Worm (Caenorhabditis elegans) whole organism, young adult: Measurements from ENCODE around the gene srw-26.

Source experiments
- C06A6.2 ChIP-seq: fragments of 200-800 bp; sonication (Bioruptor generic); conservative IDR thresholded peaks from 2 replicates; pipeline ENCODE4 v1.3.6; 2022; ENCODE audit warnings: missing genetic modification characterization, missing compliant biosample characterization
- F10E7.11 ChIP-seq: sonication (generic microtip); optimal IDR thresholded peaks from 2 replicates; lab custom pipeline; 2017; ENCODE audit warnings: mild to moderate bottlenecking, missing genetic modification characterization, moderate library complexity, missing compliant biosample characterization
- F57A8.1 ChIP-seq: fragments of 200-800 bp; sonication (Bioruptor generic); optimal IDR thresholded peaks from 2 replicates; lab custom pipeline; 2018; ENCODE audit warnings: mild to moderate bottlenecking, missing genetic modification characterization, moderate library complexity, missing compliant biosample characterization
- K11D2.4 ChIP-seq: fragments of 200-800 bp; sonication (Bioruptor generic); IDR thresholded peaks from 2 replicates; pipeline ENCODE4 v1.3.6; 2022; ENCODE audit warnings: missing genetic modification reagents, missing genetic modification characterization, missing compliant biosample characterization
- K12H6.12 ChIP-seq: fragments of 200-800 bp; sonication (Bioruptor generic); optimal IDR thresholded peaks from 2 replicates; lab custom pipeline; 2018; ENCODE audit warnings: mild to moderate bottlenecking, missing genetic modification characterization, missing compliant biosample characterization
- T26A5.8 ChIP-seq: sonication (generic microtip); optimal IDR thresholded peaks from 2 replicates; lab custom pipeline; 2016; ENCODE audit warnings: missing genetic modification characterization, missing compliant biosample characterization
- Y53G8AR.9 ChIP-seq: fragments of 200-800 bp; sonication (Bioruptor generic); conservative IDR thresholded peaks from 2 replicates; pipeline ENCODE4 v1.3.6; 2022; ENCODE audit warnings: missing genetic modification reagents, missing genetic modification characterization, missing compliant biosample characterization
- aptf-3 ChIP-seq: fragments of 200-800 bp; sonication (Bioruptor generic); IDR thresholded peaks from 2 replicates; pipeline ENCODE4 v1.3.6; 2022; ENCODE audit warnings: missing genetic modification characterization, missing compliant biosample characterization
- attf-3 ChIP-seq: fragments of 200-800 bp; sonication (Bioruptor generic); conservative IDR thresholded peaks from 2 replicates; pipeline ENCODE4 v1.3.6; 2022; ENCODE audit warnings: missing genetic modification reagents, missing genetic modification characterization, missing compliant biosample characterization
- cebp-1 ChIP-seq, 2 experiments: fragments of 200-800 bp in 1 of 2; sonication (Bioruptor generic) in 1 of 2; sonication (generic microtip) in 1 of 2; IDR thresholded peaks in 1 of 2; optimal IDR thresholded peaks in 1 of 2; 2 replicates each; pipeline versions ENCODE4 v1.3.6 to Lab custom; 2017 to 2022; ENCODE audit warnings: missing compliant biosample characterization in 2 of 2, missing genetic modification characterization in 2 of 2, mild to moderate bottlenecking in 1 of 2, missing genetic modification reagents in 1 of 2, moderate library complexity in 1 of 2
- cebp-2 ChIP-seq: fragments of 200-800 bp; sonication (Bioruptor generic); IDR thresholded peaks from 2 replicates; pipeline ENCODE4 v1.3.6; 2022; ENCODE audit warnings: missing genetic modification characterization, missing compliant biosample characterization
- ceh-100 ChIP-seq: fragments of 200-800 bp; sonication (Bioruptor generic); IDR thresholded peaks from 2 replicates; pipeline ENCODE4 v1.3.6; 2022; ENCODE audit warnings: missing genetic modification reagents, missing genetic modification characterization, missing compliant biosample characterization
- ceh-40 ChIP-seq: fragments of 200-800 bp; sonication (Bioruptor generic); IDR thresholded peaks from 2 replicates; pipeline ENCODE4 v1.3.6; 2022; ENCODE audit warnings: missing genetic modification characterization, missing compliant biosample characterization
- chd-7 ChIP-seq: sonication (generic microtip); optimal IDR thresholded peaks from 2 replicates; lab custom pipeline; 2016; ENCODE audit warnings: mild to moderate bottlenecking, missing genetic modification characterization, moderate library complexity, missing compliant biosample characterization
- die-1 ChIP-seq: sonication (generic microtip); optimal IDR thresholded peaks from 2 replicates; lab custom pipeline; 2016; ENCODE audit warnings: missing genotype, mild to moderate bottlenecking, missing genetic modification characterization, missing compliant biosample characterization
- dox-1 ChIP-seq: fragments of 200-800 bp; sonication (Bioruptor generic); IDR thresholded peaks from 2 replicates; pipeline ENCODE4 v1.3.6; 2022; ENCODE audit warnings: missing genetic modification reagents, missing genetic modification characterization, missing compliant biosample characterization
- dpff-1 ChIP-seq: sonication (generic microtip); optimal IDR thresholded peaks from 2 replicates; lab custom pipeline; 2017; ENCODE audit warnings: mild to moderate bottlenecking, missing genetic modification characterization, missing compliant biosample characterization
- efl-1 ChIP-seq: fragments of 150-350 bp; optimal IDR thresholded peaks from 2 replicates; lab custom pipeline; 2014; ENCODE audit warnings: missing biosample characterization, missing genetic modification reagents, missing genetic modification characterization
- ekl-4 ChIP-seq: fragments of 200-800 bp; sonication (Bioruptor generic); IDR thresholded peaks from 2 replicates; pipeline ENCODE4 v1.3.6; 2022; ENCODE audit warnings: missing genetic modification reagents, missing genetic modification characterization, missing compliant biosample characterization
- hmg-20 ChIP-seq: fragments of 200-800 bp; sonication (Bioruptor generic); IDR thresholded peaks from 2 replicates; pipeline ENCODE4 v1.3.6; 2022; ENCODE audit warnings: missing genetic modification reagents, missing genetic modification characterization, missing compliant biosample characterization
- nhr-120 ChIP-seq: fragments of 200-800 bp; sonication (Bioruptor generic); IDR thresholded peaks from 2 replicates; pipeline ENCODE4 v1.3.6; 2022; ENCODE audit warnings: missing genetic modification characterization, missing compliant biosample characterization
- nhr-80 ChIP-seq: sonication (generic microtip); optimal IDR thresholded peaks from 2 replicates; lab custom pipeline; 2016; ENCODE audit warnings: missing genetic modification characterization, missing compliant biosample characterization
- nhr-90 ChIP-seq: sonication (generic microtip); optimal IDR thresholded peaks from 2 replicates; lab custom pipeline; 2016; ENCODE audit warnings: missing genotype, mild to moderate bottlenecking, missing genetic modification characterization, missing compliant biosample characterization
- rpc-1 ChIP-seq, 2 experiments: fragments of 150-350 bp in 1 of 2; sonication (generic microtip) in 1 of 2; optimal IDR thresholded peaks; 2 replicates each; lab custom pipeline; 2014 to 2018; ENCODE audit warnings: missing biosample characterization in 1 of 2, missing genetic modification characterization in 1 of 2, missing genetic modification reagents in 1 of 2, missing genotype in 1 of 2
- somi-1 ChIP-seq: fragments of 200-800 bp; sonication (Bioruptor generic); optimal IDR thresholded peaks from 2 replicates; lab custom pipeline; 2018; ENCODE audit warnings: mild to moderate bottlenecking, missing genetic modification characterization, missing compliant biosample characterization
- zfh-2 ChIP-seq: fragments of 200-800 bp; sonication (Bioruptor generic); conservative IDR thresholded peaks from 2 replicates; pipeline ENCODE4 v1.3.6; 2022; ENCODE audit warnings: missing genetic modification reagents, missing genetic modification characterization, missing compliant biosample characterization
- ztf-18 ChIP-seq: sonication (generic microtip); optimal IDR thresholded peaks from 2 replicates; lab custom pipeline; 2016; ENCODE audit warnings: missing genotype, mild to moderate bottlenecking, missing genetic modification characterization, missing compliant biosample characterization
- ztf-28 ChIP-seq: fragments of 200-800 bp; sonication (Bioruptor generic); IDR thresholded peaks from 2 replicates; pipeline ENCODE4 v1.3.6; 2022; ENCODE audit warnings: missing genetic modification reagents, missing genetic modification characterization, missing compliant biosample characterization
- ztf-3 ChIP-seq: fragments of 200-800 bp; sonication (Bioruptor generic); optimal IDR thresholded peaks from 2 replicates; lab custom pipeline; 2018; ENCODE audit warnings: mild to moderate bottlenecking, missing genetic modification characterization, missing compliant biosample characterization
- ztf-6 ChIP-seq: fragments of 200-800 bp; sonication (Bioruptor generic); IDR thresholded peaks from 2 replicates; pipeline ENCODE4 v1.3.6; 2022; ENCODE audit warnings: missing genetic modification reagents, missing genetic modification characterization, missing compliant biosample characterization

srw-26 gene

DNA sequence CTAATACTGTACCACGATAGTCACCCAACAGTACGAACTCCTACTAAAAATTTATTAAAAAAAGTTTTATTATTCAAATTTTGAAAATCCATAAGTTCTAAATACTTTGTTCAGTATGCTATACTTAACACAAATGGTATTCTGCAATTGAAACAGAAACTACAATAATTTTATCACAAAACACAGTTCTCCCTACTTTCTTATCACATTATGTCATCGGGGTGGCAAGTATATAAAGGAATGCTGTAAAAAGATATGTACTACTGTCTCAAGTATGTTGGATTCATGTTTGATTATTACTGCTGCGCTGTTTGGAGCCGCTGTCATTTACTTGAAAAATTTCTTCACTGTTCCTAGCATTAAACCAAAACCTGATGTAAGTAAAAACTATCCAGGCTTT lies 11.2 kb downstream of the srw-26 start, which contains the start of gene cdr-1:
cdr-1 (plus strand) TSS at position 208 of the 400 bp plus-strand sequence.
- TF ChIP-seq cebp-2 (GFP tag; lab: Robert Waterston, UW) = no peak
- TF ChIP-seq ztf-6 (GFP tag; lab: Robert Waterston, UW) = no peak
- TF ChIP-seq dpff-1 = no peak
- TF ChIP-seq attf-3 (GFP tag; lab: Robert Waterston, UW) = no peak
- no peak for TF ChIP-seq ztf-28 (GFP tag; lab: Robert Waterston, UW)
- no peak for TF ChIP-seq somi-1 (GFP tag; lab: Kevin White, UChicago)
- no peak for TF ChIP-seq dox-1
- TF ChIP-seq chd-7 (tag; lab: Kevin White, UChicago) = no peak
- TF ChIP-seq Y53G8AR.9 (GFP tag; lab: Robert Waterston, UW) = no peak
- no peak for TF ChIP-seq rpc-1 (optimal IDR thresholded peaks at IDR 0.05; lab: Kevin White, UChicago)
- no peak for TF ChIP-seq rpc-1 (tag; optimal IDR thresholded peaks at IDR 0.05; lab: Kevin White, UChicago)
- TF ChIP-seq efl-1 (GFP tag; lab: Kevin White, UChicago) = no peak
- no peak for TF ChIP-seq hmg-20 (GFP tag; lab: Robert Waterston, UW)
- TF ChIP-seq ceh-100 (GFP tag; lab: Robert Waterston, UW) = no peak
- no peak for TF ChIP-seq ekl-4

DNA sequence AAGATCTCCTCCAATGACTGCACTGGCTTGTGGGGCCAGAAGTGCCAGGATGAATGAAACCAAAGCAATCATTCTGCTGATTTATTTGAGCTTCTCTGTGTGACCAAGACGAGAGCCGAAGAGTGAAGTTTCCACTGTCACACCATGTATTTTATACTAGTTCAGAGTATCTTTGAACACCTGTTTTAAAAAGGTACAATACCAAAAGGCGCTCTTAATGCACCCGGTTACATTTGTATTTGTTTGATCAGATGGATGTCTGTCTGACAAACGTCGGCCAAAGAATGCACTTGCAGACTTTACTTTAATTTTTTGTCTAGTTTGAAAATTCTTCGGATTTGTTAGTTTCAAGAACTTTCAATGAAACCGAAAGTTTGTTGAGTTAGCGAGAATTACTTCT lies 12.0 kb downstream of the srw-26 start, which contains the start of gene F35E8.10:
F35E8.10 (minus strand) TSS at position 101 of the 400 bp plus-strand sequence.
- TF ChIP-seq die-1 (tag; lab: Kevin White, UChicago) (no peak), ztf-18 (tag; lab: Kevin White, UChicago) (no peak), K12H6.12 (tag; lab: Kevin White, UChicago) (no peak), nhr-90 (tag; lab: Kevin White, UChicago) (no peak), ztf-3 (GFP tag; lab: Kevin White, UChicago) (no peak)

- TF ChIP-seq hmg-20 (GFP tag; lab: Robert Waterston, UW) = no peak
- TF ChIP-seq cebp-1 (GFP tag; IDR thresholded peaks at IDR 0.05; lab: Robert Waterston, UW) = no peak
- no peak for TF ChIP-seq cebp-1 (tag; optimal IDR thresholded peaks at IDR 0.05; lab: Kevin White, UChicago)
- no peak for TF ChIP-seq C06A6.2
- TF ChIP-seq F10E7.11 = no peak
Measured at ce11 chrV:15917458-15917857, 14.8 kb downstream of the srw-26 start, which contains the start of gene F35E8.9. F35E8.9 (minus strand) TSS chrV:15917558.

DNA sequence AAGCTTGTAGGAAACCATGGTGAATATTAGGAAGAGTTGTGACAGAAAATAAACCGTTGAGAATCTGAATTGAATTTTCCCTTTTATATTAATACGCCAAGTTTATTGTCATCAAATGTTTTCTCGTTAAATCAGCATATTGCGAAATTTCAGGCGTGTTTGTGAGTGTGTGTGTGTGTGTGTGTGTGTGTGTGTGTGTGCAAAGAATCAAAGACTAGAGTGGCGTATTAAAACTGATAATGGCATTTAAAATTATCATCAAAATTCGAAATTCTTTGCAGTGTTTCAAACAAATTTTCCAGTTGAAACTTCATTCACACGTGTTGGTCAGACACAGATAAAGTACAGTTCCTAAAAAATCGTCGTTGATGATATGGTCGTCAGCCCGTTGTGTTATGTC lies 16.4 kb downstream of the srw-26 start, which contains the start of gene gst-38:
gst-38 (minus strand) TSS at position 152 of the 400 bp plus-strand sequence.
- TF ChIP-seq nhr-80 (tag; lab: Kevin White, UChicago) = peak; percentile 82
- no peak for TF ChIP-seq F57A8.1
- TF ChIP-seq ceh-40 (GFP tag; lab: Robert Waterston, UW) = no peak
- TF ChIP-seq efl-1 (GFP tag; lab: Kevin White, UChicago) = no peak
- TF ChIP-seq cebp-1 (GFP tag; IDR thresholded peaks at IDR 0.05; lab: Robert Waterston, UW) = peak; percentile 86
- peak; percentile 93 for TF ChIP-seq cebp-1 (tag; optimal IDR thresholded peaks at IDR 0.05; lab: Kevin White, UChicago)

DNA sequence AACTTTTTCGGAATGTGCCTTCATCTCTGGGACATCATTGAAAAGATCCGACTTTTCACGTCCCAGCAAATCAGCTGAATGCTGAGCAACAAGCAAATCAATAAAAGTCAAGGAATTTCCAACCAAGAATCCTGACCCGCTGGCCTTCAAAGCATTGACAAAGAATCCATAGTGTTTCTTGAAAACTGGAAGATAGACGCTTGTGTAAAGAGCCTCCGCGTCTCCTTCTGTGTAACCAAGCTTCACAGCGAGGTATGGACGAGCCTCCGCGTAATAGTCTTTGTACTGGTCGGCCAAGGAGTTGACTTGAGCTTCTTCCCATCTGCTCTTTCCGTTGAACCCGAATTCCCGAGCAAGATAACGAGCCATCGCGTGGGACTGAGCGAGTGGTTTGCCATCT lies 17.0 kb downstream of the srw-26 start:
- TF ChIP-seq ekl-4 (no peak), aptf-3 (GFP tag; lab: Robert Waterston, UW) (no peak), somi-1 (GFP tag; lab: Kevin White, UChicago) (no peak), K11D2.4 (GFP tag; lab: Robert Waterston, UW) (no peak), ceh-100 (GFP tag; lab: Robert Waterston, UW) (no peak), F10E7.11 (no peak), T26A5.8 (tag; lab: Kevin White, UChicago) (no peak)

DNA sequence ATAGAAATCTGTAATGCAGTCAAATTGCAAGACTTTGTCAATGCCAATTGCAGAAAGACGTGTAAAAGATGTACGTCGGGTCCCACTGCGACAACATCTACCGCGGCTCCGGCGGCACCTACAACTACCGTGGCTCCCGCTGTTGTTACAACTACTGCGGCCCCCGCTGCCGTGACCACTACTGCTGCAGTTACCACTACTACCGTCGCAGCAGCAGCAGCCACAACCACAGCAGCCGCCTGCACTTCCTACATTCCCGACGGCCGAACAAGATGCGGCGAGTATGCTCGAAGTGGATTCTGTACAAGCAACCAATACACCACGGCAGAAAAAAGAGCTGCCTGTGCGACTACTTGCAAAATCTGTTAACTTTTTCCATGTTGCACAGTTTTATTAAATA lies 17.5 kb downstream of the srw-26 start:
- 0 out of 2 replicates have a peak, but pooled peaks have one; percentile 67 for TF ChIP-seq cebp-2 (GFP tag; lab: Robert Waterston, UW)
- no peak for TF ChIP-seq nhr-120 (GFP tag; lab: Robert Waterston, UW)
- TF ChIP-seq zfh-2 (GFP tag; lab: Robert Waterston, UW) = peak; percentile 59
